Worm (Caenorhabditis elegans) whole organism, L1 larva: ENCODE measurements around the gene T04B2.3.

Experiments
- ceh-63 ChIP-seq: fragments of 200-800 bp; sonication (Bioruptor generic); optimal IDR thresholded peaks from 2 replicates; lab custom pipeline; 2018; ENCODE audit warnings: mild to moderate bottlenecking, missing genetic modification characterization, missing compliant biosample characterization
- fos-1 ChIP-seq: fragments of 150-350 bp; optimal IDR thresholded peaks from 2 replicates; lab custom pipeline; 2014; ENCODE audit warnings: missing biosample characterization, missing genetic modification characterization
- mdl-1 ChIP-seq, 2 experiments: fragments of 150-350 bp; optimal IDR thresholded peaks; 2 replicates each; lab custom pipeline; 2014 to 2017; ENCODE audit warnings: missing biosample characterization in 2 of 2, missing genetic modification characterization in 2 of 2, inconsistent platforms in 1 of 2
- nhr-20 ChIP-seq: sonication (generic microtip); optimal IDR thresholded peaks from 2 replicates; lab custom pipeline; 2016; ENCODE audit warnings: mild to moderate bottlenecking, missing genetic modification characterization, missing compliant biosample characterization
- unc-62 ChIP-seq: fragments of 150-350 bp; optimal IDR thresholded peaks from 2 replicates; lab custom pipeline; 2014; ENCODE audit warnings: missing biosample characterization, missing genetic modification reagents, missing genetic modification characterization
- zag-1 ChIP-seq: fragments of 150-350 bp; optimal IDR thresholded peaks from 2 replicates; lab custom pipeline; 2014; ENCODE audit warnings: missing biosample characterization, missing genetic modification characterization

DNA sequence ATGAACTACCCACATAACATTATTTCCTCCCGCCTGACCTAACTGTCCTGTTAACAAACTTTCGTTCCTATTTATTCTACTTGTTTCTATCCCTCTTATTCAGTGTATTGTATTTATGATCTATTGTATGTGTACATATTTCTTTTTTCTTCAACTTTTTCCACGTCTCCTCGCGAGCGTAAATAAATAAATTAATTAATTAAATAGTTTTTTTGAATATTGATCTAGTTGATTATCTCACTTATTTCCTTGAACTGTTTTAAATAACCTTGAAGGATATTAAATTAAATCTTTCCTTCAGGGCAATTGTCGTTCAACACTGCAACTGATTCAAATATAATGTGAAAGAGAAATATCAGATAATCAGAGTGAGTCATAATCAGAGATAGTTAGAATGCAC, 4.3 kb upstream of the T04B2.3 start, which contains the start of gene frk-1:
- no peak for TF ChIP-seq mdl-1 (tag; optimal IDR thresholded peaks at IDR 0.05; lab: Kevin White, UChicago)
- TF ChIP-seq nhr-20 = no peak
- TF ChIP-seq fos-1 (tag; lab: Kevin White, UChicago) = no peak
- TF ChIP-seq zag-1 (tag; lab: Kevin White, UChicago) = no peak
- no peak for TF ChIP-seq ceh-63 (GFP tag; lab: Kevin White, UChicago)
- TF ChIP-seq unc-62 (GFP tag; lab: Kevin White, UChicago) = no peak
